Worm (Caenorhabditis elegans) whole organism, early embryonic: ENCODE measurements around the gene grp-1.

Source experiments
- B0310.2 ChIP-seq: sonication (generic microtip); optimal IDR thresholded peaks from 2 replicates; lab custom pipeline; 2016; ENCODE audit warnings: mild to moderate bottlenecking, missing genetic modification characterization, missing compliant biosample characterization
- F13C5.2 ChIP-seq: sonication (generic microtip); optimal IDR thresholded peaks from 2 replicates; lab custom pipeline; 2017; ENCODE audit warnings: mild to moderate bottlenecking, missing genetic modification characterization, inconsistent platforms, missing compliant biosample characterization
- aly-1 ChIP-seq: sonication (generic microtip); optimal IDR thresholded peaks from 2 replicates; lab custom pipeline; 2016; ENCODE audit warnings: missing genetic modification characterization, missing compliant biosample characterization
- ama-1 ChIP-seq: fragments of 150-350 bp; optimal IDR thresholded peaks from 2 replicates; lab custom pipeline; 2014
- ceh-13 ChIP-seq: fragments of 200-800 bp; sonication (Bioruptor generic); optimal IDR thresholded peaks from 2 replicates; lab custom pipeline; 2018; ENCODE audit warnings: mild to moderate bottlenecking, missing genetic modification characterization, missing compliant biosample characterization
- ceh-36 ChIP-seq: sonication (generic microtip); optimal IDR thresholded peaks from 2 replicates; lab custom pipeline; 2016; ENCODE audit warnings: missing genetic modification characterization, inconsistent platforms, missing compliant biosample characterization
- ets-7 ChIP-seq: sonication (generic microtip); optimal IDR thresholded peaks from 2 replicates; lab custom pipeline; 2016; ENCODE audit warnings: missing genotype, missing genetic modification characterization, missing compliant biosample characterization
- flt-1 ChIP-seq: fragments of 200-800 bp; sonication (Bioruptor generic); IDR thresholded peaks from 2 replicates; pipeline ENCODE4 v1.3.6; 2022; ENCODE audit warnings: missing genetic modification characterization, missing compliant biosample characterization
- hmbx-1 ChIP-seq: sonication (generic microtip); optimal IDR thresholded peaks from 2 replicates; lab custom pipeline; 2016; ENCODE audit warnings: mild to moderate bottlenecking, missing genetic modification characterization, missing compliant biosample characterization
- hmg-4 ChIP-seq: fragments of 200-800 bp; sonication (Bioruptor generic); optimal IDR thresholded peaks from 2 replicates; lab custom pipeline; 2018; ENCODE audit warnings: mild to moderate bottlenecking, missing genetic modification characterization, missing compliant biosample characterization
- hnd-1 ChIP-seq: sonication (generic microtip); optimal IDR thresholded peaks from 2 replicates; lab custom pipeline; 2016; ENCODE audit warnings: missing genetic modification characterization, missing compliant biosample characterization
- pes-1 ChIP-seq: fragments of 200-800 bp; sonication (Bioruptor generic); IDR thresholded peaks from 2 replicates; pipeline ENCODE4 v1.3.6; 2022; ENCODE audit warnings: missing genetic modification reagents, missing genetic modification characterization, missing compliant biosample characterization
- scrt-1 ChIP-seq: fragments of 200-800 bp; sonication (Bioruptor generic); IDR thresholded peaks from 2 replicates; pipeline ENCODE4 v1.3.6; 2022; ENCODE audit warnings: missing genetic modification characterization, missing compliant biosample characterization
- sea-1 ChIP-seq: fragments of 200-800 bp; sonication (Bioruptor generic); conservative IDR thresholded peaks from 2 replicates; pipeline ENCODE4 v1.3.6; 2022; ENCODE audit warnings: missing genetic modification characterization, missing compliant biosample characterization
- tbx-11 ChIP-seq: fragments of 200-800 bp; sonication (Bioruptor generic); IDR thresholded peaks from 2 replicates; pipeline ENCODE4 v1.3.6; 2022; ENCODE audit warnings: missing genetic modification characterization, missing compliant biosample characterization
- tbx-37 ChIP-seq: fragments of 200-800 bp; sonication (Bioruptor generic); conservative IDR thresholded peaks from 2 replicates; pipeline ENCODE4 v1.3.6; 2022; ENCODE audit warnings: missing genetic modification reagents, missing genetic modification characterization, missing compliant biosample characterization
- tra-4 ChIP-seq: sonication (generic microtip); optimal IDR thresholded peaks from 2 replicates; lab custom pipeline; 2017; ENCODE audit warnings: missing genetic modification characterization, missing compliant biosample characterization

The grp-1 gene

ce11 chrIII:8098116-8098515 is 12.6 kb downstream of the grp-1 start, which contains the start of gene K06H7.8:
K06H7.8 (minus strand) TSS chrIII:8098216.
- TF ChIP-seq ceh-13 (GFP tag; lab: Kevin White, UChicago) (no peak), F13C5.2 (tag; lab: Kevin White, UChicago) (no peak), hmbx-1 (tag; lab: Kevin White, UChicago) (no peak), pes-1 (no peak), ets-7 (no peak), B0310.2 (tag; lab: Kevin White, UChicago) (no peak), tbx-11 (no peak), tbx-37 (GFP tag; lab: Robert Waterston, UW) (no peak), flt-1 (no peak), ama-1 (lab: Kevin White, UChicago) (no peak), hmg-4 (GFP tag; lab: Kevin White, UChicago) (no peak), sea-1 (GFP tag; lab: Robert Waterston, UW) (no peak), ceh-36 (tag; lab: Kevin White, UChicago) (no peak), scrt-1 (GFP tag; lab: Robert Waterston, UW) (no peak), aly-1 (tag; lab: Kevin White, UChicago) (no peak)

- TF ChIP-seq sea-1 (GFP tag; lab: Robert Waterston, UW) = no peak
- no peak for TF ChIP-seq tra-4 (tag; lab: Kevin White, UChicago)
- TF ChIP-seq tbx-11 = no peak
- no peak for TF ChIP-seq pes-1
- TF ChIP-seq scrt-1 (GFP tag; lab: Robert Waterston, UW) = no peak
- no peak for TF ChIP-seq ets-7
- TF ChIP-seq F13C5.2 (tag; lab: Kevin White, UChicago) = no peak
- TF ChIP-seq hmbx-1 (tag; lab: Kevin White, UChicago) = no peak
- no peak for TF ChIP-seq aly-1 (tag; lab: Kevin White, UChicago)
- TF ChIP-seq flt-1 = no peak
- no peak for TF ChIP-seq B0310.2 (tag; lab: Kevin White, UChicago)
- no peak for TF ChIP-seq hmg-4 (GFP tag; lab: Kevin White, UChicago)
- TF ChIP-seq ceh-36 (tag; lab: Kevin White, UChicago) = no peak
Measured at ce11 chrIII:8099022-8099421, 13.5 kb downstream of the grp-1 start, which contains the start of gene K06H7.1. K06H7.1 (plus strand) TSS chrIII:8099322.

- TF ChIP-seq tra-4 (tag; lab: Kevin White, UChicago) = no peak
- no peak for TF ChIP-seq tbx-37 (GFP tag; lab: Robert Waterston, UW)
- TF ChIP-seq flt-1 = no peak
- no peak for TF ChIP-seq ama-1 (lab: Kevin White, UChicago)
- no peak for TF ChIP-seq F13C5.2 (tag; lab: Kevin White, UChicago)
- TF ChIP-seq ceh-13 (GFP tag; lab: Kevin White, UChicago) = no peak
- no peak for TF ChIP-seq hnd-1 (tag; lab: Kevin White, UChicago)
- TF ChIP-seq tbx-11 = no peak
- TF ChIP-seq ets-7 = no peak
- no peak for TF ChIP-seq B0310.2 (tag; lab: Kevin White, UChicago)
Measured at ce11 chrIII:8100960-8101359, 15.5 kb downstream of the grp-1 start, which contains the start of gene plk-1. plk-1 (plus strand) TSS chrIII:8101348.

ce11 chrIII:8105771-8106170 is 20.3 kb downstream of the grp-1 start:
- TF ChIP-seq ceh-13 (GFP tag; lab: Kevin White, UChicago) (no peak), B0310.2 (tag; lab: Kevin White, UChicago) (no peak), ceh-36 (tag; lab: Kevin White, UChicago) (no peak), pes-1 (no peak), flt-1 (no peak), tra-4 (tag; lab: Kevin White, UChicago) (no peak), aly-1 (tag; lab: Kevin White, UChicago) (no peak), tbx-37 (GFP tag; lab: Robert Waterston, UW) (no peak), F13C5.2 (tag; lab: Kevin White, UChicago) (no peak), tbx-11 (no peak), ama-1 (lab: Kevin White, UChicago) (no peak), scrt-1 (GFP tag; lab: Robert Waterston, UW) (no peak), hmbx-1 (tag; lab: Kevin White, UChicago) (no peak), hmg-4 (GFP tag; lab: Kevin White, UChicago) (no peak), sea-1 (GFP tag; lab: Robert Waterston, UW) (no peak), ets-7 (no peak), hnd-1 (tag; lab: Kevin White, UChicago) (no peak)

- no peak for TF ChIP-seq ama-1 (lab: Kevin White, UChicago)
- TF ChIP-seq ceh-36 (tag; lab: Kevin White, UChicago) = peak; percentile 75
- peak; percentile 77 for TF ChIP-seq tbx-11
- TF ChIP-seq aly-1 (tag; lab: Kevin White, UChicago) = peak; percentile 88
- TF ChIP-seq tbx-37 (GFP tag; lab: Robert Waterston, UW) = peak; percentile 67
- peak; percentile 88 for TF ChIP-seq sea-1 (GFP tag; lab: Robert Waterston, UW)
- TF ChIP-seq hnd-1 (tag; lab: Kevin White, UChicago) = peak; percentile 66
- TF ChIP-seq pes-1 = peak; percentile 91
- TF ChIP-seq F13C5.2 (tag; lab: Kevin White, UChicago) = peak; percentile 80
- TF ChIP-seq flt-1 = peak; percentile 86
- peak; percentile 88 for TF ChIP-seq scrt-1 (GFP tag; lab: Robert Waterston, UW)
- peak; percentile 50 for TF ChIP-seq ets-7
- peak; percentile 92 for TF ChIP-seq hmg-4 (GFP tag; lab: Kevin White, UChicago)
- peak; percentile 51 for TF ChIP-seq tra-4 (tag; lab: Kevin White, UChicago)
- peak; percentile 27 for TF ChIP-seq hmbx-1 (tag; lab: Kevin White, UChicago)
- TF ChIP-seq B0310.2 (tag; lab: Kevin White, UChicago) = peak; percentile 79
- peak; percentile 64 for TF ChIP-seq ceh-13 (GFP tag; lab: Kevin White, UChicago)
Measured at ce11 chrIII:8106476-8106875, 21.0 kb downstream of the grp-1 start.

ce11 chrIII:8108490-8108889 is 23.0 kb downstream of the grp-1 start, which contains the start of gene C14B9.3:
C14B9.3 (plus strand) TSS chrIII:8108790.
- no peak for TF ChIP-seq B0310.2 (tag; lab: Kevin White, UChicago)
- no peak for TF ChIP-seq pes-1
- TF ChIP-seq ama-1 (lab: Kevin White, UChicago) = no peak
- TF ChIP-seq flt-1 = no peak
- TF ChIP-seq scrt-1 (GFP tag; lab: Robert Waterston, UW) = no peak
- no peak for TF ChIP-seq hmg-4 (GFP tag; lab: Kevin White, UChicago)
- TF ChIP-seq hmbx-1 (tag; lab: Kevin White, UChicago) = no peak
- TF ChIP-seq sea-1 (GFP tag; lab: Robert Waterston, UW) = no peak
- no peak for TF ChIP-seq hnd-1 (tag; lab: Kevin White, UChicago)
- no peak for TF ChIP-seq F13C5.2 (tag; lab: Kevin White, UChicago)
- TF ChIP-seq aly-1 (tag; lab: Kevin White, UChicago) = no peak
